Worm (Caenorhabditis elegans) whole organism, L2 larva: ENCODE measurements around the gene bus-17.

Experiments used
- C34F6.9 ChIP-seq: fragments of 150-350 bp; optimal IDR thresholded peaks from 2 replicates; lab custom pipeline; 2014; ENCODE audit warnings: missing biosample characterization, missing genetic modification characterization
- F13H6.1 ChIP-seq: sonication (generic microtip); optimal IDR thresholded peaks from 2 replicates; lab custom pipeline; 2016; ENCODE audit warnings: missing genetic modification characterization, missing compliant biosample characterization
- R02D3.7 ChIP-seq: fragments of 150-350 bp; optimal IDR thresholded peaks from 2 replicates; lab custom pipeline; 2014; ENCODE audit warnings: missing biosample characterization, missing genetic modification characterization
- ZK546.5 ChIP-seq: sonication (generic microtip); optimal IDR thresholded peaks from 2 replicates; lab custom pipeline; 2017; ENCODE audit warnings: missing biosample characterization, missing genetic modification characterization
- alr-1 ChIP-seq: fragments of 150-350 bp; optimal IDR thresholded peaks from 2 replicates; lab custom pipeline; 2014; ENCODE audit warnings: missing biosample characterization, missing genetic modification characterization
- aly-2 ChIP-seq: fragments of 150-350 bp; optimal IDR thresholded peaks from 2 replicates; lab custom pipeline; 2014; ENCODE audit warnings: missing biosample characterization, missing genetic modification characterization
- ama-1 ChIP-seq: fragments of 150-350 bp; optimal IDR thresholded peaks from 2 replicates; lab custom pipeline; 2018; ENCODE audit warnings: inconsistent platforms
- blmp-1 ChIP-seq: sonication (generic microtip); optimal IDR thresholded peaks from 2 replicates; lab custom pipeline; 2017; ENCODE audit warnings: missing genetic modification characterization, mild to moderate bottlenecking, missing compliant biosample characterization, antibody characterized with exemption, moderate library complexity; ENCODE audit not compliant: insufficient read depth
- ceh-82 ChIP-seq: fragments of 150-350 bp; optimal IDR thresholded peaks from 2 replicates; lab custom pipeline; 2014; ENCODE audit warnings: missing biosample characterization, missing genetic modification characterization
- dmd-4 ChIP-seq: sonication (generic microtip); optimal IDR thresholded peaks from 2 replicates; lab custom pipeline; 2017; ENCODE audit warnings: missing biosample characterization, missing genetic modification characterization
- egl-27 ChIP-seq: sonication (generic microtip); optimal IDR thresholded peaks from 3 replicates; lab custom pipeline; 2017; ENCODE audit warnings: missing biosample characterization, missing genetic modification reagents, missing genetic modification characterization
- elt-3 ChIP-seq: sonication (generic microtip); optimal IDR thresholded peaks from 2 replicates; lab custom pipeline; 2017; ENCODE audit warnings: missing biosample characterization, missing genetic modification characterization
- fos-1 ChIP-seq: fragments of 150-350 bp; optimal IDR thresholded peaks from 2 replicates; lab custom pipeline; 2014; ENCODE audit warnings: missing biosample characterization, missing genetic modification characterization
- gmeb-1 ChIP-seq: fragments of 150-350 bp; optimal IDR thresholded peaks from 2 replicates; lab custom pipeline; 2014; ENCODE audit warnings: missing biosample characterization, missing genetic modification characterization
- lin-11 ChIP-seq: fragments of 150-350 bp; sonication (generic microtip); optimal IDR thresholded peaks from 2 replicates; lab custom pipeline; 2014; ENCODE audit warnings: missing biosample characterization, missing genetic modification characterization, inconsistent platforms, mixed read lengths
- lin-39 ChIP-seq: fragments of 150-350 bp; optimal IDR thresholded peaks from 2 replicates; lab custom pipeline; 2014; ENCODE audit warnings: missing biosample characterization, missing genetic modification reagents, missing genetic modification characterization
- mbf-1 ChIP-seq: sonication (generic microtip); optimal IDR thresholded peaks from 2 replicates; lab custom pipeline; 2017; ENCODE audit warnings: missing biosample characterization, missing genetic modification characterization
- nhr-10 ChIP-seq: sonication (generic microtip); optimal IDR thresholded peaks from 2 replicates; lab custom pipeline; 2017; ENCODE audit warnings: missing biosample characterization, missing genetic modification characterization
- nhr-11 ChIP-seq: fragments of 150-350 bp; optimal IDR thresholded peaks from 2 replicates; lab custom pipeline; 2014; ENCODE audit warnings: missing biosample characterization, missing genetic modification characterization
- nhr-12 ChIP-seq: fragments of 150-350 bp; optimal IDR thresholded peaks from 2 replicates; lab custom pipeline; 2014; ENCODE audit warnings: missing biosample characterization, missing genetic modification characterization
- nhr-129 ChIP-seq: fragments of 150-350 bp; optimal IDR thresholded peaks from 2 replicates; lab custom pipeline; 2014; ENCODE audit warnings: missing biosample characterization, missing genetic modification characterization
- nhr-21 ChIP-seq: fragments of 150-350 bp; optimal IDR thresholded peaks from 2 replicates; lab custom pipeline; 2014; ENCODE audit warnings: missing biosample characterization, missing genetic modification characterization
- nhr-237 ChIP-seq: fragments of 150-350 bp; optimal IDR thresholded peaks from 2 replicates; lab custom pipeline; 2014; ENCODE audit warnings: missing biosample characterization, missing genetic modification characterization
- nhr-25 ChIP-seq: fragments of 150-350 bp; sonication (generic microtip); optimal IDR thresholded peaks from 3 replicates; lab custom pipeline; 2014; ENCODE audit warnings: missing biosample characterization, missing genetic modification characterization
- nhr-6 ChIP-seq: fragments of 150-350 bp; optimal IDR thresholded peaks from 2 replicates; lab custom pipeline; 2014; ENCODE audit warnings: missing biosample characterization, missing genetic modification characterization
- sem-4 ChIP-seq: fragments of 150-350 bp; optimal IDR thresholded peaks from 2 replicates; lab custom pipeline; 2014; ENCODE audit warnings: missing biosample characterization, missing genetic modification reagents, missing genetic modification characterization
- sma-3 ChIP-seq: sonication (generic microtip); optimal IDR thresholded peaks from 2 replicates; lab custom pipeline; 2016; ENCODE audit warnings: missing genetic modification reagents, missing genetic modification characterization, missing compliant biosample characterization
- sma-9 ChIP-seq, 2 experiments: fragments of 150-350 bp in 1 of 2; sonication (generic microtip) in 1 of 2; optimal IDR thresholded peaks; 2 replicates each; lab custom pipeline; 2014 to 2016; ENCODE audit warnings: missing genetic modification characterization in 2 of 2, mild to moderate bottlenecking in 1 of 2, missing biosample characterization in 1 of 2, missing compliant biosample characterization in 1 of 2, missing genetic modification reagents in 1 of 2, moderate library complexity in 1 of 2
- snpc-4 ChIP-seq: fragments of 150-350 bp; optimal IDR thresholded peaks from 2 replicates; lab custom pipeline; 2014; ENCODE audit warnings: missing biosample characterization, missing genetic modification characterization
- unc-39 ChIP-seq: fragments of 150-350 bp; optimal IDR thresholded peaks from 2 replicates; lab custom pipeline; 2014; ENCODE audit warnings: missing biosample characterization, missing genetic modification characterization
- unc-55 ChIP-seq: fragments of 150-350 bp; sonication (generic microtip); optimal IDR thresholded peaks from 3 replicates; lab custom pipeline; 2014; ENCODE audit warnings: missing biosample characterization, missing genetic modification reagents, missing genetic modification characterization
- unc-62 ChIP-seq: fragments of 150-350 bp; optimal IDR thresholded peaks from 2 replicates; lab custom pipeline; 2014; ENCODE audit warnings: missing biosample characterization, missing genetic modification reagents, missing genetic modification characterization
- ztf-1 ChIP-seq: fragments of 200-800 bp; sonication (Bioruptor generic); conservative IDR thresholded peaks from 2 replicates; pipeline ENCODE4 v1.3.6; 2022; ENCODE audit warnings: missing genetic modification characterization, missing compliant biosample characterization
- ztf-11 ChIP-seq: sonication (generic microtip); optimal IDR thresholded peaks from 2 replicates; lab custom pipeline; 2017; ENCODE audit warnings: missing biosample characterization, missing genetic modification characterization

bus-17 gene

ce11 chrX:15801827-15802226 is 35.7 kb upstream of the bus-17 start:
- TF ChIP-seq gmeb-1 (no peak), lin-11 (no peak), ztf-11 (tag; lab: Kevin White, UChicago) (no peak), alr-1 (tag; lab: Kevin White, UChicago) (no peak), elt-3 (no peak), unc-39 (tag; lab: Kevin White, UChicago) (no peak), nhr-11 (tag; lab: Kevin White, UChicago) (no peak)
- TF ChIP-seq, all 48 proteins: peak for 0

ce11 chrX:15799595-15799994 is 33.4 kb upstream of the bus-17 start, which contains the start of gene Y7A5A.6:
Y7A5A.6 (minus strand) TSS chrX:15799695.
- no peak for TF ChIP-seq ztf-1
- no peak for TF ChIP-seq sma-9 (GFP tag; optimal IDR thresholded peaks at IDR 0.05; lab: Kevin White, UChicago)
- no peak for TF ChIP-seq sma-9 (tag; optimal IDR thresholded peaks at IDR 0.05; lab: Kevin White, UChicago)
- TF ChIP-seq nhr-237 (tag; lab: Kevin White, UChicago), result no peak
- TF ChIP-seq unc-62 (GFP tag; lab: Kevin White, UChicago), result no peak
- TF ChIP-seq ceh-82, result no peak
- no peak for TF ChIP-seq snpc-4 (tag; lab: Kevin White, UChicago)
- no peak for TF ChIP-seq fos-1 (tag; lab: Kevin White, UChicago)
- TF ChIP-seq ZK546.5 (tag; lab: Kevin White, UChicago), result no peak
- no peak for TF ChIP-seq C34F6.9 (tag; lab: Kevin White, UChicago)
- no peak for TF ChIP-seq unc-39 (tag; lab: Kevin White, UChicago)

- TF ChIP-seq nhr-25 (tag; lab: Kevin White, UChicago), result no peak
- TF ChIP-seq nhr-21 (tag; lab: Kevin White, UChicago), result peak; percentile 59
- peak; percentile 10 for TF ChIP-seq sma-3 (GFP tag; lab: Kevin White, UChicago)
- TF ChIP-seq aly-2 (tag; lab: Kevin White, UChicago), result no peak
These were observed 30.5 kb upstream of the bus-17 start for ce11 chrX:15796633-15797032.

- TF ChIP-seq fos-1 (tag; lab: Kevin White, UChicago), result no peak
- TF ChIP-seq dmd-4, result no peak
- TF ChIP-seq ztf-11 (tag; lab: Kevin White, UChicago), result no peak
- no peak for TF ChIP-seq R02D3.7
- no peak for TF ChIP-seq sma-9 (GFP tag; optimal IDR thresholded peaks at IDR 0.05; lab: Kevin White, UChicago)
- TF ChIP-seq sma-9 (tag; optimal IDR thresholded peaks at IDR 0.05; lab: Kevin White, UChicago), result no peak
- no peak for TF ChIP-seq nhr-6 (tag; lab: Kevin White, UChicago)
- TF ChIP-seq egl-27, result no peak
- TF ChIP-seq sem-4, result no peak
- no peak for TF ChIP-seq nhr-129 (tag; lab: Kevin White, UChicago)
- no peak for TF ChIP-seq nhr-11 (tag; lab: Kevin White, UChicago)
- TF ChIP-seq alr-1 (tag; lab: Kevin White, UChicago), result no peak
- TF ChIP-seq unc-55 (GFP tag; lab: Kevin White, UChicago), result no peak
- TF ChIP-seq ceh-82, result no peak
- no peak for TF ChIP-seq mbf-1 (tag; lab: Kevin White, UChicago)
- no peak for TF ChIP-seq ztf-1
- no peak for TF ChIP-seq F13H6.1 (tag; lab: Kevin White, UChicago)
- no peak for TF ChIP-seq gmeb-1
These were observed 28.8 kb upstream of the bus-17 start, which contains the start of gene Y7A5A.10 for ce11 chrX:15794977-15795376. Y7A5A.10 (minus strand) TSS chrX:15795077.

ce11 chrX:15786726-15787125 is 20.6 kb upstream of the bus-17 start, which contains the start of gene Y7A5A.5:
Y7A5A.5 (minus strand) TSS chrX:15786826.
- TF ChIP-seq nhr-10 (tag; lab: Kevin White, UChicago) (no peak), unc-39 (tag; lab: Kevin White, UChicago) (no peak), dmd-4 (no peak), ama-1 (no peak), elt-3 (no peak), ceh-82 (no peak), nhr-6 (tag; lab: Kevin White, UChicago) (no peak), lin-39 (no peak), gmeb-1 (no peak), snpc-4 (tag; lab: Kevin White, UChicago) (no peak), ZK546.5 (tag; lab: Kevin White, UChicago) (no peak), unc-55 (GFP tag; lab: Kevin White, UChicago) (no peak), blmp-1 (tag; lab: Kevin White, UChicago) (no peak), nhr-129 (tag; lab: Kevin White, UChicago) (no peak), nhr-12 (no peak), lin-11 (no peak)
